Worm (Caenorhabditis elegans) whole organism, early embryonic: ENCODE measurements around the gene H10E21.1.

Experiments
- ama-1 ChIP-seq: fragments of 150-350 bp; optimal IDR thresholded peaks from 2 replicates; lab custom pipeline; 2014
- hmbx-1 ChIP-seq: sonication (generic microtip); optimal IDR thresholded peaks from 2 replicates; lab custom pipeline; 2016; ENCODE audit warnings: mild to moderate bottlenecking, missing genetic modification characterization, missing compliant biosample characterization
- scrt-1 ChIP-seq: fragments of 200-800 bp; sonication (Bioruptor generic); IDR thresholded peaks from 2 replicates; pipeline ENCODE4 v1.3.6; 2022; ENCODE audit warnings: missing genetic modification characterization, missing compliant biosample characterization
- sea-1 ChIP-seq: fragments of 200-800 bp; sonication (Bioruptor generic); conservative IDR thresholded peaks from 2 replicates; pipeline ENCODE4 v1.3.6; 2022; ENCODE audit warnings: missing genetic modification characterization, missing compliant biosample characterization
- tbx-37 ChIP-seq: fragments of 200-800 bp; sonication (Bioruptor generic); conservative IDR thresholded peaks from 2 replicates; pipeline ENCODE4 v1.3.6; 2022; ENCODE audit warnings: missing genetic modification reagents, missing genetic modification characterization, missing compliant biosample characterization

- TF ChIP-seq ama-1 (lab: Kevin White, UChicago) (no peak), hmbx-1 (tag; lab: Kevin White, UChicago) (no peak), tbx-37 (no peak), scrt-1 (GFP tag; lab: Robert Waterston, UW) (no peak), sea-1 (no peak)
These were observed 23.9 kb downstream of the H10E21.1 start for ce11 chrIII:39516-39915.
